Worm (Caenorhabditis elegans) whole organism, mixed stage, embryonic: ENCODE data around the gene mttu-1.

Experiments used
- M03D4.4 ChIP-seq: sonication (generic microtip); optimal IDR thresholded peaks from 2 replicates; lab custom pipeline; 2017; ENCODE audit warnings: mild to moderate bottlenecking, missing genetic modification characterization, missing compliant biosample characterization
- ceh-39 ChIP-seq: fragments of 150-350 bp; optimal IDR thresholded peaks from 2 replicates; lab custom pipeline; 2014; ENCODE audit warnings: missing biosample characterization, missing genetic modification characterization
- ceh-43 ChIP-seq: fragments of 200-800 bp; sonication (Bioruptor generic); optimal IDR thresholded peaks from 2 replicates; lab custom pipeline; 2018; ENCODE audit warnings: mild to moderate bottlenecking, missing genetic modification characterization, moderate library complexity, missing compliant biosample characterization
- ceh-83 ChIP-seq: fragments of 200-800 bp; sonication (Bioruptor generic); optimal IDR thresholded peaks from 2 replicates; lab custom pipeline; 2018; ENCODE audit warnings: mild to moderate bottlenecking, missing genetic modification characterization, missing compliant biosample characterization
- ces-1 ChIP-seq: fragments of 150-350 bp; optimal IDR thresholded peaks from 2 replicates; lab custom pipeline; 2014; ENCODE audit warnings: missing biosample characterization, missing genetic modification reagents, missing genetic modification characterization
- cnd-1 ChIP-seq: fragments of 200-800 bp; sonication (Bioruptor generic); optimal IDR thresholded peaks from 2 replicates; lab custom pipeline; 2018; ENCODE audit warnings: mild to moderate bottlenecking, missing genetic modification characterization, missing compliant biosample characterization
- drap-1 ChIP-seq: fragments of 200-800 bp; sonication (Bioruptor generic); optimal IDR thresholded peaks from 3 replicates; lab custom pipeline; 2018; ENCODE audit warnings: mild to moderate bottlenecking, missing genetic modification characterization, missing compliant biosample characterization
- elt-1 ChIP-seq: sonication (generic microtip); optimal IDR thresholded peaks from 2 replicates; lab custom pipeline; 2017; ENCODE audit warnings: missing genetic modification characterization, mild to moderate bottlenecking, missing compliant biosample characterization, antibody characterized with exemption, moderate library complexity, borderline replicate concordance; ENCODE audit not compliant: insufficient read depth
- flh-1 ChIP-seq: fragments of 200-800 bp; sonication (Bioruptor generic); optimal IDR thresholded peaks from 2 replicates; lab custom pipeline; 2018; ENCODE audit warnings: mild to moderate bottlenecking, missing genetic modification characterization, moderate library complexity, missing compliant biosample characterization
- ham-2 ChIP-seq: fragments of 200-800 bp; sonication (Bioruptor generic); optimal IDR thresholded peaks from 2 replicates; lab custom pipeline; 2018; ENCODE audit warnings: mild to moderate bottlenecking, missing genetic modification characterization, missing compliant biosample characterization
- hlh-1 ChIP-seq: fragments of 150-350 bp; optimal IDR thresholded peaks from 2 replicates; lab custom pipeline; 2014; ENCODE audit warnings: missing biosample characterization, missing genetic modification reagents, missing genetic modification characterization
- lsy-2 ChIP-seq: fragments of 150-350 bp; optimal IDR thresholded peaks from 2 replicates; lab custom pipeline; 2014; ENCODE audit warnings: missing biosample characterization, missing genetic modification characterization
- mab-5 ChIP-seq: fragments of 150-350 bp; optimal IDR thresholded peaks from 2 replicates; lab custom pipeline; 2014; ENCODE audit warnings: missing biosample characterization, missing genetic modification characterization
- mep-1 ChIP-seq: fragments of 150-350 bp; optimal IDR thresholded peaks from 2 replicates; lab custom pipeline; 2017; ENCODE audit warnings: missing biosample characterization, missing genetic modification reagents, missing genetic modification characterization, inconsistent platforms
- mls-2 ChIP-seq: sonication (generic microtip); optimal IDR thresholded peaks from 2 replicates; lab custom pipeline; 2016; ENCODE audit warnings: mild to moderate bottlenecking, missing genetic modification characterization, moderate library complexity, missing compliant biosample characterization
- nhr-12 ChIP-seq: fragments of 150-350 bp; optimal IDR thresholded peaks from 2 replicates; lab custom pipeline; 2014; ENCODE audit warnings: missing biosample characterization, missing genetic modification characterization
- nhr-2 ChIP-seq: fragments of 150-350 bp; optimal IDR thresholded peaks from 2 replicates; lab custom pipeline; 2014; ENCODE audit warnings: missing biosample characterization, missing genetic modification characterization
- nhr-237 ChIP-seq: fragments of 150-350 bp; optimal IDR thresholded peaks from 2 replicates; lab custom pipeline; 2014; ENCODE audit warnings: missing biosample characterization, missing genetic modification characterization
- nhr-28 ChIP-seq: fragments of 150-350 bp; optimal IDR thresholded peaks from 2 replicates; lab custom pipeline; 2014; ENCODE audit warnings: missing biosample characterization, missing genetic modification characterization
- nhr-76 ChIP-seq: sonication (generic microtip); optimal IDR thresholded peaks from 2 replicates; lab custom pipeline; 2017; ENCODE audit warnings: missing biosample characterization, missing genetic modification characterization
- sem-2 ChIP-seq: fragments of 200-800 bp; sonication (Bioruptor generic); optimal IDR thresholded peaks from 2 replicates; lab custom pipeline; 2018; ENCODE audit warnings: mild to moderate bottlenecking, missing genetic modification characterization, missing compliant biosample characterization
- snpc-4 ChIP-seq: fragments of 150-350 bp; optimal IDR thresholded peaks from 2 replicates; lab custom pipeline; 2014; ENCODE audit warnings: missing biosample characterization, missing genetic modification characterization
- sptf-1 ChIP-seq: sonication (generic microtip); optimal IDR thresholded peaks from 2 replicates; lab custom pipeline; 2017; ENCODE audit warnings: mild to moderate bottlenecking, missing genetic modification characterization, moderate library complexity, missing compliant biosample characterization
- unc-120 ChIP-seq: sonication (generic microtip); optimal IDR thresholded peaks from 2 replicates; lab custom pipeline; 2017; ENCODE audit warnings: missing genetic modification characterization, missing compliant biosample characterization; ENCODE audit not compliant: poor library complexity, severe bottlenecking
- unc-39 ChIP-seq: fragments of 150-350 bp; optimal IDR thresholded peaks from 2 replicates; lab custom pipeline; 2014; ENCODE audit warnings: missing biosample characterization, missing genetic modification characterization
- unc-62 ChIP-seq: fragments of 150-350 bp; optimal IDR thresholded peaks from 2 replicates; lab custom pipeline; 2014; ENCODE audit warnings: missing biosample characterization, missing genetic modification reagents, missing genetic modification characterization
- ztf-11 ChIP-seq: fragments of 150-350 bp; optimal IDR thresholded peaks from 2 replicates; lab custom pipeline; 2014; ENCODE audit warnings: missing biosample characterization, missing genetic modification characterization

mttu-1 gene

ce11 chrIV:11320500-11320899, 23.8 kb upstream of the mttu-1 start, which contains the start of gene edg-1:
edg-1 (plus strand) TSS chrIV:11320800.
- no peak for TF ChIP-seq mab-5 (tag; lab: Kevin White, UChicago)
- no peak for TF ChIP-seq unc-39 (tag; lab: Kevin White, UChicago)

ce11 chrIV:11319884-11320362, 23.2 kb upstream of the mttu-1 start, which contains the start of gene B0035.18:
B0035.18 (plus strand) TSS chrIV:11320312.
- TF ChIP-seq nhr-28 (tag; lab: Kevin White, UChicago) (no peak), snpc-4 (tag; lab: Kevin White, UChicago) (no peak), mab-5 (tag; lab: Kevin White, UChicago) (no peak), unc-39 (tag; lab: Kevin White, UChicago) (no peak), nhr-12 (tag; lab: Kevin White, UChicago) (no peak), nhr-2 (tag; lab: Kevin White, UChicago) (no peak), ham-2 (GFP tag; lab: Kevin White, UChicago) (no peak), unc-62 (GFP tag; lab: Kevin White, UChicago) (no peak), hlh-1 (tag; lab: Kevin White, UChicago) (no peak), flh-1 (GFP tag; lab: Kevin White, UChicago) (no peak), ceh-83 (GFP tag; lab: Kevin White, UChicago) (no peak)

ce11 chrIV:11317119-11317518, 20.4 kb upstream of the mttu-1 start, which contains the start of gene gspd-1:
gspd-1 (plus strand) TSS chrIV:11317419.
- no peak for TF ChIP-seq mab-5 (tag; lab: Kevin White, UChicago)
- no peak for TF ChIP-seq drap-1 (GFP tag; lab: Kevin White, UChicago)
- TF ChIP-seq nhr-12 (tag; lab: Kevin White, UChicago): no peak

ce11 chrIV:11316640-11317039, 20.0 kb upstream of the mttu-1 start:
- TF ChIP-seq drap-1 (GFP tag; lab: Kevin White, UChicago) (no peak), hlh-1 (tag; lab: Kevin White, UChicago) (no peak), lsy-2 (tag; lab: Kevin White, UChicago) (no peak), nhr-76 (no peak), unc-120 (no peak), unc-39 (tag; lab: Kevin White, UChicago) (no peak), snpc-4 (tag; lab: Kevin White, UChicago) (no peak), mab-5 (tag; lab: Kevin White, UChicago) (no peak), flh-1 (GFP tag; lab: Kevin White, UChicago) (no peak), elt-1 (no peak), sem-2 (GFP tag; lab: Kevin White, UChicago) (no peak), ceh-39 (tag; lab: Kevin White, UChicago) (no peak), nhr-2 (tag; lab: Kevin White, UChicago) (no peak), sptf-1 (tag; lab: Kevin White, UChicago) (no peak)

- TF ChIP-seq M03D4.4 (no peak), ztf-11 (tag; lab: Kevin White, UChicago) (no peak)
Observed at ce11 chrIV:11316106-11316505, 19.4 kb upstream of the mttu-1 start.

- TF ChIP-seq ceh-43 (GFP tag; lab: Kevin White, UChicago) (no peak), nhr-237 (no peak), ceh-83 (GFP tag; lab: Kevin White, UChicago) (no peak), hlh-1 (tag; lab: Kevin White, UChicago) (no peak), nhr-2 (tag; lab: Kevin White, UChicago) (no peak), cnd-1 (no peak), unc-120 (no peak), nhr-28 (tag; lab: Kevin White, UChicago) (no peak), mep-1 (tag; lab: Kevin White, UChicago) (no peak), ceh-39 (tag; lab: Kevin White, UChicago) (no peak), drap-1 (GFP tag; lab: Kevin White, UChicago) (no peak), mls-2 (no peak)
Observed at ce11 chrIV:11315688-11316087, 19.0 kb upstream of the mttu-1 start.

ce11 chrIV:11314885-11315284, 18.2 kb upstream of the mttu-1 start, which contains the start of the genes B0035.3, B0035.22 and pfd-4:
B0035.3 (minus strand) TSS chrIV:11314998.
B0035.22 (plus strand) TSS chrIV:11315153.
pfd-4 (plus strand) TSS chrIV:11315207.
- TF ChIP-seq ces-1 (GFP tag; lab: Kevin White, UChicago): peak; percentile 39
- no peak for TF ChIP-seq ham-2 (GFP tag; lab: Kevin White, UChicago)
